Worm (Caenorhabditis elegans) whole organism, young adult: ENCODE data around the gene F41G3.5.

Experiments
- B0261.1 ChIP-seq: sonication (generic microtip); optimal IDR thresholded peaks from 2 replicates; lab custom pipeline; 2016; ENCODE audit warnings: mild to moderate bottlenecking, missing genetic modification characterization, moderate library complexity, missing compliant biosample characterization
- C06A6.2 ChIP-seq: fragments of 200-800 bp; sonication (Bioruptor generic); conservative IDR thresholded peaks from 2 replicates; pipeline ENCODE4 v1.3.6; 2022; ENCODE audit warnings: missing genetic modification characterization, missing compliant biosample characterization
- D2030.7 ChIP-seq: fragments of 200-800 bp; sonication (Bioruptor generic); IDR thresholded peaks from 2 replicates; pipeline ENCODE4 v1.3.6; 2022; ENCODE audit warnings: missing genetic modification reagents, missing genetic modification characterization, missing compliant biosample characterization
- F10E7.11 ChIP-seq: sonication (generic microtip); optimal IDR thresholded peaks from 2 replicates; lab custom pipeline; 2017; ENCODE audit warnings: mild to moderate bottlenecking, missing genetic modification characterization, moderate library complexity, missing compliant biosample characterization
- F22D6.2 ChIP-seq: sonication (generic microtip); optimal IDR thresholded peaks from 2 replicates; lab custom pipeline; 2016; ENCODE audit warnings: mild to moderate bottlenecking, missing genetic modification characterization, missing compliant biosample characterization
- F33H1.4 ChIP-seq: fragments of 200-800 bp; sonication (Bioruptor generic); IDR thresholded peaks from 2 replicates; pipeline ENCODE4 v1.3.6; 2022; ENCODE audit warnings: missing genetic modification reagents, missing genetic modification characterization, missing compliant biosample characterization
- F55B11.4 ChIP-seq: sonication (generic microtip); optimal IDR thresholded peaks from 2 replicates; lab custom pipeline; 2016; ENCODE audit warnings: missing compliant biosample characterization, missing genetic modification characterization, borderline replicate concordance; ENCODE audit not compliant: insufficient read depth
- F57A8.1 ChIP-seq: fragments of 200-800 bp; sonication (Bioruptor generic); optimal IDR thresholded peaks from 2 replicates; lab custom pipeline; 2018; ENCODE audit warnings: mild to moderate bottlenecking, missing genetic modification characterization, moderate library complexity, missing compliant biosample characterization
- K11D2.4 ChIP-seq: fragments of 200-800 bp; sonication (Bioruptor generic); IDR thresholded peaks from 2 replicates; pipeline ENCODE4 v1.3.6; 2022; ENCODE audit warnings: missing genetic modification reagents, missing genetic modification characterization, missing compliant biosample characterization
- K12H6.12 ChIP-seq: fragments of 200-800 bp; sonication (Bioruptor generic); optimal IDR thresholded peaks from 2 replicates; lab custom pipeline; 2018; ENCODE audit warnings: mild to moderate bottlenecking, missing genetic modification characterization, missing compliant biosample characterization
- T26A5.8 ChIP-seq: sonication (generic microtip); optimal IDR thresholded peaks from 2 replicates; lab custom pipeline; 2016; ENCODE audit warnings: missing genetic modification characterization, missing compliant biosample characterization
- Y79H2A.3 ChIP-seq: fragments of 200-800 bp; sonication (Bioruptor generic); conservative IDR thresholded peaks from 2 replicates; pipeline ENCODE4 v1.3.6; 2022; ENCODE audit warnings: missing genetic modification reagents, missing genetic modification characterization, missing compliant biosample characterization
- Y95B8A.8 ChIP-seq: fragments of 200-800 bp; sonication (Bioruptor generic); IDR thresholded peaks from 2 replicates; pipeline ENCODE4 v1.3.6; 2022; ENCODE audit warnings: missing genetic modification reagents, missing genetic modification characterization, missing compliant biosample characterization
- ZK185.1 ChIP-seq: sonication (generic microtip); optimal IDR thresholded peaks from 2 replicates; lab custom pipeline; 2016; ENCODE audit warnings: mild to moderate bottlenecking, missing genetic modification characterization, missing compliant biosample characterization; ENCODE audit not compliant: poor library complexity, severe bottlenecking
- ama-1 ChIP-seq, 3 experiments: fragments of 150-350 bp in 1 of 3; sonication (generic microtip) in 2 of 3; optimal IDR thresholded peaks; 2 replicates each; lab custom pipeline; 2014 to 2018; ENCODE audit warnings: missing biosample characterization in 2 of 3, missing genetic modification characterization in 2 of 3, missing genetic modification reagents in 2 of 3
- aptf-3 ChIP-seq: fragments of 200-800 bp; sonication (Bioruptor generic); IDR thresholded peaks from 2 replicates; pipeline ENCODE4 v1.3.6; 2022; ENCODE audit warnings: missing genetic modification characterization, missing compliant biosample characterization
- attf-5 ChIP-seq: fragments of 200-800 bp; sonication (Bioruptor generic); optimal IDR thresholded peaks from 2 replicates; lab custom pipeline; 2018; ENCODE audit warnings: mild to moderate bottlenecking, missing genetic modification characterization, missing compliant biosample characterization
- ceh-27 ChIP-seq: fragments of 200-800 bp; sonication (Bioruptor generic); optimal IDR thresholded peaks from 2 replicates; lab custom pipeline; 2018; ENCODE audit warnings: mild to moderate bottlenecking, missing genetic modification characterization, moderate library complexity, missing compliant biosample characterization
- ceh-58 ChIP-seq: fragments of 200-800 bp; sonication (Bioruptor generic); IDR thresholded peaks from 2 replicates; pipeline ENCODE4 v1.3.6; 2022; ENCODE audit warnings: missing genetic modification characterization, missing compliant biosample characterization
- chd-7 ChIP-seq: sonication (generic microtip); optimal IDR thresholded peaks from 2 replicates; lab custom pipeline; 2016; ENCODE audit warnings: mild to moderate bottlenecking, missing genetic modification characterization, moderate library complexity, missing compliant biosample characterization
- egrh-3 ChIP-seq: fragments of 200-800 bp; sonication (Bioruptor generic); IDR thresholded peaks from 2 replicates; pipeline ENCODE4 v1.3.6; 2022; ENCODE audit warnings: missing genetic modification reagents, missing genetic modification characterization, missing compliant biosample characterization
- ets-4 ChIP-seq: fragments of 200-800 bp; sonication (Bioruptor generic); optimal IDR thresholded peaks from 2 replicates; lab custom pipeline; 2018; ENCODE audit warnings: mild to moderate bottlenecking, missing genetic modification characterization, missing compliant biosample characterization
- gei-17 ChIP-seq: fragments of 200-800 bp; sonication (Bioruptor generic); optimal IDR thresholded peaks from 2 replicates; lab custom pipeline; 2018; ENCODE audit warnings: mild to moderate bottlenecking, missing genetic modification characterization, missing compliant biosample characterization
- hlh-26 ChIP-seq: fragments of 200-800 bp; sonication (Bioruptor generic); conservative IDR thresholded peaks from 2 replicates; pipeline ENCODE4 v1.3.6; 2022; ENCODE audit warnings: missing genetic modification reagents, missing genetic modification characterization, missing compliant biosample characterization
- hmg-1.2 ChIP-seq: fragments of 200-800 bp; sonication (Bioruptor generic); IDR thresholded peaks from 2 replicates; pipeline ENCODE4 v1.3.6; 2022; ENCODE audit warnings: missing genetic modification reagents, missing genetic modification characterization, missing compliant biosample characterization
- hmg-20 ChIP-seq: fragments of 200-800 bp; sonication (Bioruptor generic); IDR thresholded peaks from 2 replicates; pipeline ENCODE4 v1.3.6; 2022; ENCODE audit warnings: missing genetic modification reagents, missing genetic modification characterization, missing compliant biosample characterization
- let-526 ChIP-seq: fragments of 200-800 bp; sonication (Bioruptor generic); IDR thresholded peaks from 2 replicates; pipeline ENCODE4 v1.3.6; 2022; ENCODE audit warnings: missing genetic modification reagents, missing genetic modification characterization, missing compliant biosample characterization
- lin-26 ChIP-seq: fragments of 200-800 bp; sonication (Bioruptor generic); IDR thresholded peaks from 2 replicates; pipeline ENCODE4 v1.3.6; 2022; ENCODE audit warnings: missing genetic modification reagents, missing genetic modification characterization, missing compliant biosample characterization
- lin-35 ChIP-seq, 3 experiments: fragments of 150-350 bp in 2 of 3; sonication (generic microtip) in 1 of 3; optimal IDR thresholded peaks; 2 replicates each; lab custom pipeline; 2014 to 2018; ENCODE audit warnings: missing biosample characterization in 3 of 3, missing genetic modification characterization in 3 of 3, missing genetic modification reagents in 3 of 3
- lin-54 ChIP-seq: fragments of 200-800 bp; sonication (Bioruptor generic); optimal IDR thresholded peaks from 2 replicates; lab custom pipeline; 2018; ENCODE audit warnings: mild to moderate bottlenecking, missing genetic modification characterization, missing compliant biosample characterization
- madf-3 ChIP-seq: fragments of 200-800 bp; sonication (Bioruptor generic); IDR thresholded peaks from 2 replicates; pipeline ENCODE4 v1.3.6; 2022; ENCODE audit warnings: missing genetic modification reagents, missing genetic modification characterization, missing compliant biosample characterization
- madf-8 ChIP-seq: fragments of 200-800 bp; sonication (Bioruptor generic); conservative IDR thresholded peaks from 2 replicates; pipeline ENCODE4 v1.3.6; 2022; ENCODE audit warnings: missing genetic modification reagents, missing genetic modification characterization, missing compliant biosample characterization
- nfya-1 ChIP-seq: sonication (generic microtip); optimal IDR thresholded peaks from 2 replicates; lab custom pipeline; 2017; ENCODE audit warnings: antibody characterized with exemption, missing compliant biosample characterization, missing genetic modification characterization, borderline replicate concordance; ENCODE audit not compliant: insufficient read depth
- nfya-2 ChIP-seq: fragments of 200-800 bp; sonication (Bioruptor generic); IDR thresholded peaks from 2 replicates; pipeline ENCODE4 v1.3.6; 2022; ENCODE audit warnings: missing genetic modification reagents, missing genetic modification characterization, missing compliant biosample characterization
- nhr-120 ChIP-seq: fragments of 200-800 bp; sonication (Bioruptor generic); IDR thresholded peaks from 2 replicates; pipeline ENCODE4 v1.3.6; 2022; ENCODE audit warnings: missing genetic modification characterization, missing compliant biosample characterization
- nhr-179 ChIP-seq: sonication (generic microtip); optimal IDR thresholded peaks from 2 replicates; lab custom pipeline; 2016; ENCODE audit warnings: mild to moderate bottlenecking, missing genetic modification characterization, missing compliant biosample characterization
- nhr-80 ChIP-seq: sonication (generic microtip); optimal IDR thresholded peaks from 2 replicates; lab custom pipeline; 2016; ENCODE audit warnings: missing genetic modification characterization, missing compliant biosample characterization
- nhr-90 ChIP-seq: sonication (generic microtip); optimal IDR thresholded peaks from 2 replicates; lab custom pipeline; 2016; ENCODE audit warnings: missing genotype, mild to moderate bottlenecking, missing genetic modification characterization, missing compliant biosample characterization
- rec-8 ChIP-seq, 2 experiments: sonication (generic microtip); optimal IDR thresholded peaks; 2 replicates each; lab custom pipeline; 2016; ENCODE audit warnings: mild to moderate bottlenecking in 2 of 2, missing genetic modification characterization in 2 of 2, missing genetic modification reagents in 2 of 2, missing genotype in 2 of 2, missing biosample characterization in 1 of 2, missing compliant biosample characterization in 1 of 2, moderate library complexity in 1 of 2
- sdz-38 ChIP-seq: sonication (generic microtip); optimal IDR thresholded peaks from 2 replicates; lab custom pipeline; 2016; ENCODE audit warnings: missing genotype, missing genetic modification characterization, missing compliant biosample characterization
- snpc-1.3 ChIP-seq: sonication (generic microtip); optimal IDR thresholded peaks from 2 replicates; lab custom pipeline; 2017; ENCODE audit warnings: missing genetic modification characterization, mild to moderate bottlenecking, missing compliant biosample characterization, antibody characterized with exemption, moderate library complexity, missing genotype, missing genetic modification reagents; ENCODE audit not compliant: insufficient read depth
- snpc-3.4 ChIP-seq: sonication (generic microtip); optimal IDR thresholded peaks from 2 replicates; lab custom pipeline; 2017; ENCODE audit warnings: missing genetic modification characterization, mild to moderate bottlenecking, missing compliant biosample characterization, antibody characterized with exemption, moderate library complexity, missing genotype, missing genetic modification reagents
- snpc-4 ChIP-seq, 5 experiments: fragments of 150-350 bp in 1 of 5; sonication (generic microtip) in 4 of 5; optimal IDR thresholded peaks; 2 replicates each; lab custom pipeline; 2014 to 2018; ENCODE audit warnings: missing genetic modification characterization in 5 of 5, missing biosample characterization in 3 of 5, antibody characterized with exemption in 2 of 5, mild to moderate bottlenecking in 2 of 5, missing compliant biosample characterization in 2 of 5, missing genotype in 2 of 5, moderate library complexity in 2 of 5, missing genetic modification reagents in 1 of 5
- somi-1 ChIP-seq: fragments of 200-800 bp; sonication (Bioruptor generic); optimal IDR thresholded peaks from 2 replicates; lab custom pipeline; 2018; ENCODE audit warnings: mild to moderate bottlenecking, missing genetic modification characterization, missing compliant biosample characterization
- tbx-9 ChIP-seq: sonication (generic microtip); optimal IDR thresholded peaks from 2 replicates; lab custom pipeline; 2016; ENCODE audit warnings: borderline replicate concordance, missing genetic modification characterization, inconsistent platforms, missing compliant biosample characterization
- ztf-22 ChIP-seq: fragments of 200-800 bp; sonication (Bioruptor generic); optimal IDR thresholded peaks from 2 replicates; lab custom pipeline; 2018; ENCODE audit warnings: mild to moderate bottlenecking, missing genetic modification characterization, moderate library complexity, missing compliant biosample characterization
- ztf-6 ChIP-seq: fragments of 200-800 bp; sonication (Bioruptor generic); IDR thresholded peaks from 2 replicates; pipeline ENCODE4 v1.3.6; 2022; ENCODE audit warnings: missing genetic modification reagents, missing genetic modification characterization, missing compliant biosample characterization

Gene F41G3.5

DNA sequence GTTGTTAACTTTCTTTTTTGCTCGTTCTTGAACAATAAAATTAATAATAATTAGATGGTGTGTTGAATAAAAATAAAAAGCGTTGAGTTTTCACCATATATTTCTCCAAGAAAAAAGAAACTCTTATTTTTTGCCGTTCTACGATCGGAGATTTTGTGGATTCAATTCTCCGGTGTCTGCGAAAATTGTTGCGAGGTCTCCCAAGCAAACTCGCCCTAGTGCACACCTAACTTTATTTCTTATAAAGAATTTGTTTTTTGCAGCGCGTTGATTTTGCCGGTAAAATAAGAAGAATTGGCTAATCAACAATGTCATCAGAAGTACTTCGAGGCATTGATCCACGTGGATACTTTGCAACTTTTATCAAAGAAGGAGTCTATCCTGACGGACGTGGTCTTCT is 5.1 kb upstream of the F41G3.5 start, which contains the start of gene exos-8 (continued):
- TF ChIP-seq ZK185.1 (tag; lab: Kevin White, UChicago) (peak; percentile 48), hlh-26 (GFP tag; lab: Robert Waterston, UW) (no peak), F22D6.2 (no peak), madf-3 (GFP tag; lab: Robert Waterston, UW) (0 out of 2 replicates have a peak, but pooled peaks have one; percentile 15), F33H1.4 (GFP tag; lab: Robert Waterston, UW) (peak; percentile 21; the same call in 1 of the 2 replicates), aptf-3 (GFP tag; lab: Robert Waterston, UW) (no peak), lin-54 (GFP tag; lab: Kevin White, UChicago) (peak; percentile 40), snpc-3.4 (tag; lab: Kevin White, UChicago) (no peak), T26A5.8 (no peak), madf-8 (peak; percentile 36; the same call in 1 of the 2 replicates), rec-8 (tag; optimal IDR thresholded peaks at IDR 0.05; lab: Kevin White, UChicago) (peak in 1 of 2 experiments; percentile 39), nhr-80 (peak; percentile 54), somi-1 (GFP tag; lab: Kevin White, UChicago) (no peak), hmg-20 (GFP tag; lab: Robert Waterston, UW) (no peak), Y79H2A.3 (GFP tag; lab: Robert Waterston, UW) (no peak), gei-17 (no peak), nfya-1 (tag; lab: Kevin White, UChicago) (no peak), Y95B8A.8 (no peak), ama-1 (optimal IDR thresholded peaks at IDR 0.05; lab: Kevin White, UChicago) (no peak), ama-1 (GFP tag; optimal IDR thresholded peaks at IDR 0.05; lab: Kevin White, UChicago) (no peak), nfya-2 (GFP tag; lab: Robert Waterston, UW) (no peak), snpc-4 (GFP tag; optimal IDR thresholded peaks at IDR 0.05; lab: Kevin White, UChicago) (no peak), snpc-4 (tag; optimal IDR thresholded peaks at IDR 0.05; lab: Kevin White, UChicago) (no peak), C06A6.2 (GFP tag; lab: Robert Waterston, UW) (no peak), ztf-6 (GFP tag; lab: Robert Waterston, UW) (no peak), chd-7 (tag; lab: Kevin White, UChicago) (no peak), nhr-179 (no peak), ceh-58 (GFP tag; lab: Robert Waterston, UW) (no peak), F55B11.4 (tag; lab: Kevin White, UChicago) (no peak), K11D2.4 (GFP tag; lab: Robert Waterston, UW) (no peak), egrh-3 (GFP tag; lab: Robert Waterston, UW) (no peak), F57A8.1 (GFP tag; lab: Kevin White, UChicago) (no peak), F10E7.11 (tag; lab: Kevin White, UChicago) (no peak), hmg-1.2 (GFP tag; lab: Robert Waterston, UW) (peak; percentile 41; the same call in 1 of the 2 replicates), lin-35 (GFP tag; optimal IDR thresholded peaks at IDR 0.05; lab: Kevin White, UChicago) (no peak), D2030.7 (peak; percentile 69; the same call in 1 of the 2 replicates), sdz-38 (no peak), nhr-90 (tag; lab: Kevin White, UChicago) (no peak), snpc-1.3 (tag; lab: Kevin White, UChicago) (no peak), attf-5 (GFP tag; lab: Kevin White, UChicago) (peak; percentile 87), B0261.1 (tag; lab: Kevin White, UChicago) (no peak), let-526 (no peak), lin-26 (GFP tag; lab: Robert Waterston, UW) (0 out of 2 replicates have a peak, but pooled peaks have one; percentile 51), ets-4 (GFP tag; lab: Kevin White, UChicago) (no peak), K12H6.12 (peak; percentile 32), nhr-120 (no peak), ceh-27 (peak; percentile 60), ztf-22 (GFP tag; lab: Kevin White, UChicago) (no peak), tbx-9 (tag; lab: Kevin White, UChicago) (no peak)
